Worm (Caenorhabditis elegans) whole organism, L4 larva: ENCODE measurements around the gene fipr-2.

ENCODE experiments used
- F10B5.3 ChIP-seq: sonication (generic microtip); optimal IDR thresholded peaks from 2 replicates; lab custom pipeline; 2016; ENCODE audit warnings: mild to moderate bottlenecking, missing genetic modification characterization, missing compliant biosample characterization
- F37D6.2 ChIP-seq: sonication (generic microtip); optimal IDR thresholded peaks from 2 replicates; lab custom pipeline; 2016; ENCODE audit warnings: mild to moderate bottlenecking, missing genetic modification characterization, missing compliant biosample characterization
- Y75B8A.6 ChIP-seq: fragments of 200-800 bp; sonication (Bioruptor generic); IDR thresholded peaks from 2 replicates; pipeline ENCODE4 v1.3.6; 2022; ENCODE audit warnings: missing genetic modification reagents, missing genetic modification characterization, missing compliant biosample characterization
- ZK546.5 ChIP-seq, 2 experiments: sonication (generic microtip); optimal IDR thresholded peaks; 2 replicates each; lab custom pipeline; 2017; ENCODE audit warnings: missing biosample characterization in 2 of 2, missing genetic modification characterization in 2 of 2
- aha-1 ChIP-seq: fragments of 150-350 bp; peaks from one replicate; lab custom pipeline; 2014; ENCODE audit warnings: missing biosample characterization, missing genetic modification characterization
- ama-1 ChIP-seq: fragments of 150-350 bp; optimal IDR thresholded peaks from 2 replicates; lab custom pipeline; 2014; ENCODE audit warnings: inconsistent platforms, mixed read lengths
- attf-4 ChIP-seq: sonication (generic microtip); optimal IDR thresholded peaks from 3 replicates; lab custom pipeline; 2017; ENCODE audit warnings: missing biosample characterization, missing genetic modification characterization
- ceh-32 ChIP-seq: sonication (generic microtip); optimal IDR thresholded peaks from 2 replicates; lab custom pipeline; 2016; ENCODE audit warnings: mild to moderate bottlenecking, missing genetic modification characterization, missing compliant biosample characterization; ENCODE audit not compliant: poor library complexity
- ceh-62 ChIP-seq: sonication (generic microtip); optimal IDR thresholded peaks from 2 replicates; lab custom pipeline; 2017; ENCODE audit warnings: missing biosample characterization, missing genetic modification characterization
- ceh-82 ChIP-seq: sonication (generic microtip); optimal IDR thresholded peaks from 2 replicates; lab custom pipeline; 2017; ENCODE audit warnings: missing biosample characterization, missing genetic modification characterization
- ces-1 ChIP-seq: fragments of 150-350 bp; sonication (generic microtip); optimal IDR thresholded peaks from 4 replicates; lab custom pipeline; 2014; ENCODE audit warnings: missing biosample characterization, missing genetic modification reagents, missing genetic modification characterization
- cey-2 ChIP-seq: sonication (generic microtip); optimal IDR thresholded peaks from 3 replicates; lab custom pipeline; 2017; ENCODE audit warnings: missing genetic modification characterization, mild to moderate bottlenecking, missing compliant biosample characterization, antibody characterized with exemption, borderline replicate concordance; ENCODE audit not compliant: insufficient read depth
- ctbp-1 ChIP-seq: fragments of 200-800 bp; sonication (Bioruptor generic); IDR thresholded peaks from 2 replicates; pipeline ENCODE4 v1.3.6; 2022; ENCODE audit warnings: missing genetic modification reagents, missing genetic modification characterization, missing compliant biosample characterization
- daf-12 ChIP-seq: fragments of 150-350 bp; optimal IDR thresholded peaks from 2 replicates; lab custom pipeline; 2014; ENCODE audit warnings: missing biosample characterization, missing genetic modification reagents, missing genetic modification characterization
- daf-19 ChIP-seq: fragments of 200-800 bp; sonication (Bioruptor generic); conservative IDR thresholded peaks from 2 replicates; pipeline ENCODE4 v1.3.6; 2022; ENCODE audit warnings: missing genetic modification characterization, missing compliant biosample characterization
- dve-1 ChIP-seq: sonication (generic microtip); optimal IDR thresholded peaks from 2 replicates; lab custom pipeline; 2017; ENCODE audit warnings: antibody characterized with exemption, mild to moderate bottlenecking, missing genetic modification characterization, missing compliant biosample characterization; ENCODE audit not compliant: insufficient read depth
- egl-27 ChIP-seq: sonication (generic microtip); optimal IDR thresholded peaks from 3 replicates; lab custom pipeline; 2017; ENCODE audit warnings: missing biosample characterization, missing genetic modification reagents, missing genetic modification characterization
- egl-43 ChIP-seq: fragments of 200-800 bp; sonication (Bioruptor generic); IDR thresholded peaks from 2 replicates; pipeline ENCODE4 v1.3.6; 2022; ENCODE audit warnings: missing genetic modification reagents, missing genetic modification characterization, missing compliant biosample characterization
- fos-1 ChIP-seq: fragments of 150-350 bp; optimal IDR thresholded peaks from 2 replicates; lab custom pipeline; 2014; ENCODE audit warnings: missing biosample characterization, missing genetic modification characterization
- gei-8 ChIP-seq: fragments of 200-800 bp; sonication (Bioruptor generic); optimal IDR thresholded peaks from 2 replicates; lab custom pipeline; 2018; ENCODE audit warnings: mild to moderate bottlenecking, missing genetic modification characterization, missing compliant biosample characterization
- hif-1 ChIP-seq, 2 experiments: sonication (generic microtip); optimal IDR thresholded peaks; 2 replicates each; lab custom pipeline; 2016 to 2017; ENCODE audit warnings: missing compliant biosample characterization in 2 of 2, missing genetic modification characterization in 2 of 2, missing genetic modification reagents in 2 of 2, missing genotype in 2 of 2, mild to moderate bottlenecking in 1 of 2
- hlh-11 ChIP-seq: fragments of 200-800 bp; sonication (Bioruptor generic); optimal IDR thresholded peaks from 2 replicates; lab custom pipeline; 2018; ENCODE audit warnings: mild to moderate bottlenecking, missing genetic modification characterization, missing compliant biosample characterization
- lim-7 ChIP-seq: fragments of 200-800 bp; sonication (Bioruptor generic); IDR thresholded peaks from 2 replicates; pipeline ENCODE4 v1.3.6; 2022; ENCODE audit warnings: missing genetic modification characterization, missing compliant biosample characterization
- lir-3 ChIP-seq: sonication (generic microtip); optimal IDR thresholded peaks from 2 replicates; lab custom pipeline; 2016; ENCODE audit warnings: mild to moderate bottlenecking, missing genetic modification characterization, missing compliant biosample characterization
- lsy-2 ChIP-seq, 2 experiments: fragments of 150-350 bp in 1 of 2; sonication (generic microtip) in 1 of 2; optimal IDR thresholded peaks; 2 replicates each; lab custom pipeline; 2014 to 2017; ENCODE audit warnings: missing biosample characterization in 2 of 2, missing genetic modification characterization in 2 of 2
- madf-9 ChIP-seq: fragments of 200-800 bp; sonication (Bioruptor generic); conservative IDR thresholded peaks from 2 replicates; pipeline ENCODE4 v1.3.6; 2022; ENCODE audit warnings: missing genetic modification reagents, missing genetic modification characterization, missing compliant biosample characterization
- mdl-1 ChIP-seq, 2 experiments: fragments of 150-350 bp in 1 of 2; sonication (generic microtip) in 1 of 2; optimal IDR thresholded peaks; 2 replicates each; lab custom pipeline; 2014 to 2017; ENCODE audit warnings: missing biosample characterization in 2 of 2, missing genetic modification characterization in 2 of 2
- mdt-29 ChIP-seq: fragments of 200-800 bp; sonication (Bioruptor generic); IDR thresholded peaks from 2 replicates; pipeline ENCODE4 v1.3.6; 2022; ENCODE audit warnings: missing genetic modification reagents, missing genetic modification characterization, missing compliant biosample characterization
- mep-1 ChIP-seq: fragments of 150-350 bp; sonication (generic microtip); optimal IDR thresholded peaks from 3 replicates; lab custom pipeline; 2014; ENCODE audit warnings: missing biosample characterization, missing genetic modification characterization
- nhr-10 ChIP-seq: fragments of 150-350 bp; optimal IDR thresholded peaks from 2 replicates; lab custom pipeline; 2014; ENCODE audit warnings: missing biosample characterization, missing genetic modification characterization
- nhr-102 ChIP-seq: sonication (generic microtip); optimal IDR thresholded peaks from 2 replicates; lab custom pipeline; 2016; ENCODE audit warnings: mild to moderate bottlenecking, missing genetic modification characterization, moderate library complexity, missing compliant biosample characterization
- nhr-237 ChIP-seq: sonication (generic microtip); optimal IDR thresholded peaks from 2 replicates; lab custom pipeline; 2017; ENCODE audit warnings: missing biosample characterization, missing genetic modification characterization
- nhr-25 ChIP-seq: sonication (generic microtip); optimal IDR thresholded peaks from 2 replicates; lab custom pipeline; 2017; ENCODE audit warnings: missing genetic modification characterization, mild to moderate bottlenecking, missing compliant biosample characterization, antibody characterized with exemption, moderate library complexity, borderline replicate concordance; ENCODE audit not compliant: insufficient read depth
- nhr-41 ChIP-seq: fragments of 200-800 bp; sonication (Bioruptor generic); IDR thresholded peaks from 2 replicates; pipeline ENCODE4 v1.3.6; 2022; ENCODE audit warnings: missing genetic modification reagents, missing genetic modification characterization, missing compliant biosample characterization
- nhr-48 ChIP-seq: sonication (generic microtip); optimal IDR thresholded peaks from 2 replicates; lab custom pipeline; 2016; ENCODE audit warnings: mild to moderate bottlenecking, missing genetic modification characterization, missing compliant biosample characterization
- nhr-6 ChIP-seq: fragments of 150-350 bp; optimal IDR thresholded peaks from 2 replicates; lab custom pipeline; 2014; ENCODE audit warnings: missing biosample characterization, missing genetic modification characterization
- nhr-77 ChIP-seq: fragments of 150-350 bp; optimal IDR thresholded peaks from 2 replicates; lab custom pipeline; 2014; ENCODE audit warnings: missing biosample characterization, missing genetic modification characterization
- rbr-2 ChIP-seq: sonication (generic microtip); optimal IDR thresholded peaks from 2 replicates; lab custom pipeline; 2016; ENCODE audit warnings: missing genotype, missing genetic modification characterization, missing compliant biosample characterization
- sdz-12 ChIP-seq: fragments of 200-800 bp; sonication (Bioruptor generic); optimal IDR thresholded peaks from 2 replicates; lab custom pipeline; 2018; ENCODE audit warnings: mild to moderate bottlenecking, missing genetic modification characterization, missing compliant biosample characterization
- set-16 ChIP-seq: fragments of 200-800 bp; sonication (Bioruptor generic); IDR thresholded peaks from 2 replicates; pipeline ENCODE4 v1.3.6; 2022; ENCODE audit warnings: missing genetic modification reagents, missing genetic modification characterization, missing compliant biosample characterization
- snpc-4 ChIP-seq: fragments of 150-350 bp; optimal IDR thresholded peaks from 2 replicates; lab custom pipeline; 2014; ENCODE audit warnings: missing biosample characterization, missing genetic modification characterization
- spr-1 ChIP-seq: sonication (generic microtip); optimal IDR thresholded peaks from 2 replicates; lab custom pipeline; 2016; ENCODE audit warnings: mild to moderate bottlenecking, missing genetic modification characterization, missing compliant biosample characterization
- spr-3 ChIP-seq: fragments of 200-800 bp; sonication (Bioruptor generic); optimal IDR thresholded peaks from 2 replicates; lab custom pipeline; 2018; ENCODE audit warnings: mild to moderate bottlenecking, missing genetic modification characterization, missing compliant biosample characterization
- tag-97 ChIP-seq: fragments of 200-800 bp; sonication (Bioruptor generic); IDR thresholded peaks from 2 replicates; pipeline ENCODE4 v1.3.6; 2022; ENCODE audit warnings: missing genetic modification characterization, missing compliant biosample characterization
- unc-39 ChIP-seq: sonication (generic microtip); optimal IDR thresholded peaks from 2 replicates; lab custom pipeline; 2017; ENCODE audit warnings: missing biosample characterization, missing genetic modification characterization
- vab-7 ChIP-seq: fragments of 200-800 bp; sonication (Bioruptor generic); IDR thresholded peaks from 2 replicates; pipeline ENCODE4 v1.3.6; 2022; ENCODE audit warnings: missing genetic modification reagents, missing genetic modification characterization, missing compliant biosample characterization
- zag-1 ChIP-seq: fragments of 150-350 bp; optimal IDR thresholded peaks from 2 replicates; lab custom pipeline; 2014; ENCODE audit warnings: missing biosample characterization, missing genetic modification characterization
- zfp-2 ChIP-seq: sonication (generic microtip); optimal IDR thresholded peaks from 2 replicates; lab custom pipeline; 2016; ENCODE audit warnings: mild to moderate bottlenecking, missing genetic modification characterization, missing compliant biosample characterization
- zip-2 ChIP-seq: fragments of 150-350 bp; optimal IDR thresholded peaks from 2 replicates; lab custom pipeline; 2014; ENCODE audit warnings: missing biosample characterization, missing genetic modification characterization
- ztf-11 ChIP-seq: fragments of 150-350 bp; optimal IDR thresholded peaks from 2 replicates; lab custom pipeline; 2014; ENCODE audit warnings: missing biosample characterization, missing genetic modification characterization
- ztf-7 ChIP-seq: fragments of 150-350 bp; optimal IDR thresholded peaks from 2 replicates; lab custom pipeline; 2014; ENCODE audit warnings: missing biosample characterization, missing genetic modification characterization

Gene fipr-2

ce11 chrV:12343419-12343969 is 21.7 kb upstream of the fipr-2 start, which contains the start of gene tomm-20 (continued):
- TF ChIP-seq daf-12 (tag; lab: Kevin White, UChicago) (no peak), ceh-32 (tag; lab: Kevin White, UChicago) (peak; percentile 55), nhr-48 (tag; lab: Kevin White, UChicago) (peak; percentile 80), dve-1 (peak; percentile 94), lim-7 (GFP tag; lab: Robert Waterston, UW) (no peak), nhr-10 (tag; lab: Kevin White, UChicago) (no peak), nhr-41 (GFP tag; lab: Robert Waterston, UW) (no peak), egl-27 (tag; lab: Kevin White, UChicago) (no peak), zfp-2 (tag; lab: Kevin White, UChicago) (peak; percentile 49), hlh-11 (tag; lab: Kevin White, UChicago) (peak; percentile 88), nhr-25 (tag; lab: Kevin White, UChicago) (peak; percentile 82), Y75B8A.6 (GFP tag; lab: Robert Waterston, UW) (no peak), unc-39 (no peak), mdl-1 (tag; optimal IDR thresholded peaks at IDR 0.05; lab: Kevin White, UChicago) (peak in 1 of 2 experiments; percentile 64), nhr-6 (tag; lab: Kevin White, UChicago) (peak; percentile 100), hif-1 (tag; optimal IDR thresholded peaks at IDR 0.05; lab: Kevin White, UChicago) (peak; percentile 51 to 63), ceh-62 (tag; lab: Kevin White, UChicago) (no peak), F10B5.3 (tag; lab: Kevin White, UChicago) (peak; percentile 72), rbr-2 (tag; lab: Kevin White, UChicago) (peak; percentile 94), F37D6.2 (peak; percentile 79), sdz-12 (no peak), madf-9 (GFP tag; lab: Robert Waterston, UW) (no peak), ZK546.5 (tag; optimal IDR thresholded peaks at IDR 0.05; lab: Kevin White, UChicago) (no peak), mep-1 (tag; lab: Kevin White, UChicago) (peak; percentile 95), cey-2 (tag; lab: Kevin White, UChicago) (no peak), gei-8 (GFP tag; lab: Kevin White, UChicago) (no peak), daf-19 (GFP tag; lab: Robert Waterston, UW) (peak; percentile 66), zip-2 (peak; percentile 37), fos-1 (tag; lab: Kevin White, UChicago) (no peak), zag-1 (no peak), lir-3 (tag; lab: Kevin White, UChicago) (peak; percentile 16), spr-1 (peak; percentile 83), ceh-82 (tag; lab: Kevin White, UChicago) (no peak), attf-4 (tag; lab: Kevin White, UChicago) (no peak), set-16 (GFP tag; lab: Robert Waterston, UW) (no peak), ces-1 (no peak), snpc-4 (tag; lab: Kevin White, UChicago) (peak; percentile 29), aha-1 (tag; lab: Kevin White, UChicago) (peak; percentile 86), nhr-102 (tag; lab: Kevin White, UChicago) (peak; percentile 93), egl-43 (no peak), spr-3 (peak; percentile 56), ztf-11 (tag; lab: Kevin White, UChicago) (no peak), mdt-29 (GFP tag; lab: Robert Waterston, UW) (0 out of 2 replicates have a peak, but pooled peaks have one; percentile 14), ctbp-1 (GFP tag; lab: Robert Waterston, UW) (peak; percentile 79; the same call in 1 of the 2 replicates), vab-7 (GFP tag; lab: Robert Waterston, UW) (0 out of 2 replicates have a peak, but pooled peaks have one; percentile 24), ama-1 (lab: Kevin White, UChicago) (peak; percentile 3), nhr-77 (tag; lab: Kevin White, UChicago) (peak; percentile 91), tag-97 (no peak), lsy-2 (tag; optimal IDR thresholded peaks at IDR 0.05; lab: Kevin White, UChicago) (peak; percentile 71 to 96), nhr-237 (tag; lab: Kevin White, UChicago) (no peak), ztf-7 (tag; lab: Kevin White, UChicago) (peak; percentile 91)
